Fruit fly (Drosophila melanogaster) whole organism, embryonic: ENCODE results near the gene Synd.

Source experiments
- Abd-B ChIP-seq: fragments of 200-800 bp; sonication (Bioruptor generic); optimal IDR thresholded peaks from 2 replicates; lab custom pipeline; 2018; ENCODE audit warnings: missing biosample characterization, mild to moderate bottlenecking, missing genetic modification characterization, moderate library complexity
- Bteb2 ChIP-seq: fragments of 200-800 bp; sonication (Bioruptor generic); optimal IDR thresholded peaks from 2 replicates; lab custom pipeline; 2016; ENCODE audit warnings: missing biosample characterization, missing genetic modification characterization
- C15 ChIP-seq: fragments of 200-800 bp; sonication (Bioruptor generic); IDR thresholded peaks from 3 replicates; pipeline ENCODE4 v1.3.6; 2022; ENCODE audit warnings: missing biosample characterization, missing genetic modification characterization
- CG1024 ChIP-seq: fragments of 200-800 bp; sonication (Bioruptor generic); IDR thresholded peaks from 2 replicates; pipeline ENCODE4 v1.3.6; 2022; ENCODE audit warnings: missing biosample characterization, missing genetic modification characterization
- CG11247 ChIP-seq: fragments of 200-800 bp; sonication (Bioruptor generic); IDR thresholded peaks from 2 replicates; pipeline ENCODE4 v1.3.6; 2022; ENCODE audit warnings: missing biosample characterization, missing genetic modification characterization
- CG11695 ChIP-seq: fragments of 200-800 bp; sonication (Bioruptor generic); IDR thresholded peaks from 3 replicates; pipeline ENCODE4 v1.3.6; 2022; ENCODE audit warnings: missing biosample characterization, missing genetic modification characterization
- CG12104 ChIP-seq: fragments of 200-800 bp; sonication (Bioruptor generic); optimal IDR thresholded peaks from 3 replicates; lab custom pipeline; 2016; ENCODE audit warnings: missing biosample characterization, missing genetic modification characterization
- CG13123 ChIP-seq: fragments of 200-800 bp; sonication (Bioruptor generic); optimal IDR thresholded peaks from 2 replicates; lab custom pipeline; 2016; ENCODE audit warnings: missing biosample characterization, missing genetic modification characterization
- CG13296 ChIP-seq: fragments of 200-800 bp; sonication (Bioruptor generic); optimal IDR thresholded peaks from 3 replicates; lab custom pipeline; 2018; ENCODE audit warnings: missing biosample characterization, mild to moderate bottlenecking, missing genetic modification characterization
- CG14441 ChIP-seq: fragments of 200-800 bp; sonication (Bioruptor generic); IDR thresholded peaks from 2 replicates; pipeline ENCODE4 v1.3.6; 2022; ENCODE audit warnings: missing biosample characterization, missing genetic modification characterization
- CG15479 ChIP-seq: fragments of 200-800 bp; sonication (Bioruptor generic); optimal IDR thresholded peaks from 3 replicates; lab custom pipeline; 2019; ENCODE audit warnings: missing biosample characterization, mild to moderate bottlenecking, missing genetic modification characterization, moderate library complexity
- CG18262 ChIP-seq: fragments of 200-800 bp; optimal IDR thresholded peaks from 3 replicates; lab custom pipeline; 2019; ENCODE audit warnings: missing biosample characterization, mild to moderate bottlenecking, missing genetic modification characterization, moderate library complexity
- CG30431 ChIP-seq: fragments of 200-800 bp; sonication (Bioruptor generic); optimal IDR thresholded peaks from 2 replicates; lab custom pipeline; 2017; ENCODE audit warnings: missing biosample characterization, missing genetic modification characterization
- CG33557 ChIP-seq: fragments of 200-800 bp; sonication (Bioruptor generic); optimal IDR thresholded peaks from 2 replicates; lab custom pipeline; 2019; ENCODE audit warnings: missing biosample characterization, mild to moderate bottlenecking, missing genetic modification characterization, moderate library complexity
- CG34376 ChIP-seq: fragments of 200-800 bp; sonication (Bioruptor generic); optimal IDR thresholded peaks from 2 replicates; lab custom pipeline; 2018; ENCODE audit warnings: missing biosample characterization, mild to moderate bottlenecking, missing genetic modification characterization
- CG43689 ChIP-seq: fragments of 200-800 bp; sonication (Bioruptor generic); IDR thresholded peaks from 2 replicates; pipeline ENCODE4 v1.3.6; 2022; ENCODE audit warnings: missing biosample characterization, missing genetic modification characterization
- CG4617 ChIP-seq: fragments of 200-800 bp; sonication (Bioruptor generic); optimal IDR thresholded peaks from 3 replicates; lab custom pipeline; 2016; ENCODE audit warnings: missing biosample characterization, missing genetic modification characterization, borderline replicate concordance
- CG6254 ChIP-seq: fragments of 200-800 bp; sonication (Bioruptor generic); optimal IDR thresholded peaks from 3 replicates; lab custom pipeline; 2017; ENCODE audit warnings: mild to moderate bottlenecking, missing biosample characterization, missing genetic modification reagents, missing genetic modification characterization
- CG6683 ChIP-seq: fragments of 200-800 bp; sonication (Bioruptor generic); optimal IDR thresholded peaks from 2 replicates; lab custom pipeline; 2017; ENCODE audit warnings: missing biosample characterization, mild to moderate bottlenecking, missing genetic modification characterization, missing genetic modification reagents
- CG7839 ChIP-seq: fragments of 200-800 bp; sonication (Bioruptor generic); optimal IDR thresholded peaks from 3 replicates; lab custom pipeline; 2018; ENCODE audit warnings: missing biosample characterization, mild to moderate bottlenecking, missing genetic modification characterization, moderate library complexity
- CG9215 ChIP-seq: fragments of 200-800 bp; sonication (Bioruptor generic); IDR thresholded peaks from 2 replicates; pipeline ENCODE4 v1.3.6; 2022; ENCODE audit warnings: missing biosample characterization, missing genetic modification characterization
- CoRest ChIP-seq: fragments of 200-800 bp; sonication (Bioruptor generic); optimal IDR thresholded peaks from 3 replicates; lab custom pipeline; 2018; ENCODE audit warnings: missing biosample characterization, mild to moderate bottlenecking, missing genetic modification characterization, moderate library complexity
- D19A ChIP-seq: fragments of 200-800 bp; optimal IDR thresholded peaks from 3 replicates; lab custom pipeline; 2019; ENCODE audit warnings: missing biosample characterization, mild to moderate bottlenecking, missing genetic modification characterization, moderate library complexity
- Doc2 ChIP-seq: fragments of 200-800 bp; sonication (Bioruptor generic); IDR thresholded peaks from 2 replicates; pipeline ENCODE4 v1.3.6; 2022; ENCODE audit warnings: missing biosample characterization, missing genetic modification characterization
- Ets97D ChIP-seq: fragments of 200-800 bp; sonication (Bioruptor generic); optimal IDR thresholded peaks from 3 replicates; lab custom pipeline; 2016; ENCODE audit warnings: missing biosample characterization, missing genetic modification characterization
- Gug ChIP-seq: fragments of 200-800 bp; sonication (Bioruptor generic); IDR thresholded peaks from 4 replicates; pipeline ENCODE4 v1.3.6; 2022; ENCODE audit warnings: missing biosample characterization, missing genetic modification characterization
- HLHmδ ChIP-seq: fragments of 200-800 bp; sonication (Bioruptor generic); optimal IDR thresholded peaks from 2 replicates; lab custom pipeline; 2018; ENCODE audit warnings: missing biosample characterization, mild to moderate bottlenecking, missing genetic modification characterization, moderate library complexity
- MTF-1 ChIP-seq: fragments of 200-800 bp; sonication (Bioruptor generic); optimal IDR thresholded peaks from 2 replicates; lab custom pipeline; 2018; ENCODE audit warnings: missing biosample characterization, mild to moderate bottlenecking, missing genetic modification characterization, borderline replicate concordance
- NK7.1 ChIP-seq: fragments of 200-800 bp; sonication (Bioruptor generic); optimal IDR thresholded peaks from 3 replicates; lab custom pipeline; 2016; ENCODE audit warnings: missing biosample characterization, missing genetic modification characterization
- Nf-YC ChIP-seq: fragments of 200-800 bp; optimal IDR thresholded peaks from 3 replicates; lab custom pipeline; 2019; ENCODE audit warnings: missing biosample characterization, mild to moderate bottlenecking, missing genetic modification characterization, moderate library complexity
- Oaz ChIP-seq: fragments of 200-800 bp; sonication (Bioruptor generic); IDR thresholded peaks from 2 replicates; pipeline ENCODE4 v1.3.6; 2022; ENCODE audit warnings: missing biosample characterization, missing genetic modification characterization
- Pdp1 ChIP-seq, 2 experiments: fragments of 200-800 bp; sonication (Bioruptor generic); optimal IDR thresholded peaks; 3 replicates each; lab custom pipeline; 2016; ENCODE audit warnings: missing biosample characterization in 2 of 2, missing genetic modification characterization in 2 of 2, mild to moderate bottlenecking in 1 of 2, moderate library complexity in 1 of 2
- Sin3A ChIP-seq: fragments of >200 bp; optimal IDR thresholded peaks from 2 replicates; lab custom pipeline; 2018
- Tbp ChIP-seq: fragments of >200 bp; optimal IDR thresholded peaks from 2 replicates; lab custom pipeline; 2018; ENCODE audit warnings: missing biosample characterization, missing genetic modification characterization
- Xrp1 ChIP-seq: fragments of 200-800 bp; sonication (Bioruptor generic); IDR thresholded peaks from 2 replicates; pipeline ENCODE4 v1.3.6; 2022; ENCODE audit warnings: missing biosample characterization, missing genetic modification characterization
- bcd ChIP-seq: fragments of 200-800 bp; sonication (Bioruptor generic); optimal IDR thresholded peaks from 2 replicates; lab custom pipeline; 2017; ENCODE audit warnings: missing biosample characterization, mild to moderate bottlenecking, missing genetic modification characterization
- corto ChIP-seq: fragments of 200-800 bp; sonication (Bioruptor generic); optimal IDR thresholded peaks from 2 replicates; lab custom pipeline; 2016; ENCODE audit warnings: missing biosample characterization, mild to moderate bottlenecking, missing genetic modification characterization, moderate library complexity
- dmrt99B ChIP-seq: fragments of 200-800 bp; sonication (Bioruptor generic); optimal IDR thresholded peaks from 2 replicates; lab custom pipeline; 2018; ENCODE audit warnings: missing biosample characterization, mild to moderate bottlenecking, missing genetic modification characterization, moderate library complexity
- dpn ChIP-seq, 2 experiments: fragments of 200-800 bp; sonication (Bioruptor generic); optimal IDR thresholded peaks; 3 replicates each; lab custom pipeline; 2016; ENCODE audit warnings: missing biosample characterization in 2 of 2, missing genetic modification characterization in 2 of 2
- grn ChIP-seq: fragments of 200-800 bp; sonication (Bioruptor generic); optimal IDR thresholded peaks from 3 replicates; lab custom pipeline; 2017; ENCODE audit warnings: missing biosample characterization, missing genetic modification characterization
- h ChIP-seq: fragments of >200 bp; optimal IDR thresholded peaks from 2 replicates; lab custom pipeline; 2017
- her ChIP-seq: fragments of 200-800 bp; sonication (Bioruptor generic); optimal IDR thresholded peaks from 2 replicates; lab custom pipeline; 2016; ENCODE audit warnings: missing biosample characterization, missing genetic modification characterization
- inv ChIP-seq: fragments of 200-800 bp; sonication (Bioruptor generic); IDR thresholded peaks from 2 replicates; pipeline ENCODE4 v1.3.6; 2022; ENCODE audit warnings: missing biosample characterization, missing genetic modification characterization; ENCODE audit not compliant: partially characterized antibody
- mirr ChIP-seq: fragments of 200-800 bp; sonication (Bioruptor generic); optimal IDR thresholded peaks from 3 replicates; lab custom pipeline; 2018; ENCODE audit warnings: missing biosample characterization, mild to moderate bottlenecking, missing genetic modification characterization
- nmo ChIP-seq: fragments of 200-800 bp; sonication (Bioruptor generic); optimal IDR thresholded peaks from 2 replicates; lab custom pipeline; 2018; ENCODE audit warnings: missing biosample characterization, mild to moderate bottlenecking, missing genetic modification characterization, moderate library complexity
- odd ChIP-seq: fragments of 200-800 bp; sonication (Bioruptor generic); optimal IDR thresholded peaks from 2 replicates; lab custom pipeline; 2017; ENCODE audit warnings: missing biosample characterization, mild to moderate bottlenecking, missing genetic modification characterization
- repo ChIP-seq: fragments of 200-800 bp; sonication (Bioruptor generic); optimal IDR thresholded peaks from 2 replicates; lab custom pipeline; 2016; ENCODE audit warnings: missing biosample characterization, missing genetic modification characterization
- ro ChIP-seq: fragments of 200-800 bp; sonication (Bioruptor generic); IDR thresholded peaks from 2 replicates; pipeline ENCODE4 v1.3.6; 2022; ENCODE audit warnings: missing biosample characterization, missing genetic modification characterization
- row ChIP-seq: fragments of 200-800 bp; sonication (Bioruptor generic); IDR thresholded peaks from 3 replicates; pipeline ENCODE4 v1.3.6; 2022; ENCODE audit warnings: missing biosample characterization, missing genetic modification characterization
- slbo ChIP-seq: fragments of 200-800 bp; sonication (Bioruptor generic); IDR thresholded peaks from 2 replicates; pipeline ENCODE4 v1.3.6; 2022; ENCODE audit warnings: missing biosample characterization, missing genetic modification characterization
- tap ChIP-seq: fragments of 200-800 bp; optimal IDR thresholded peaks from 3 replicates; lab custom pipeline; 2019; ENCODE audit warnings: missing biosample characterization, mild to moderate bottlenecking, missing genetic modification characterization, moderate library complexity
- tgo ChIP-seq: fragments of 200-800 bp; sonication (Bioruptor generic); IDR thresholded peaks from 3 replicates; pipeline ENCODE4 v1.3.6; 2022; ENCODE audit warnings: missing biosample characterization, missing genetic modification characterization

Gene Synd

DNA sequence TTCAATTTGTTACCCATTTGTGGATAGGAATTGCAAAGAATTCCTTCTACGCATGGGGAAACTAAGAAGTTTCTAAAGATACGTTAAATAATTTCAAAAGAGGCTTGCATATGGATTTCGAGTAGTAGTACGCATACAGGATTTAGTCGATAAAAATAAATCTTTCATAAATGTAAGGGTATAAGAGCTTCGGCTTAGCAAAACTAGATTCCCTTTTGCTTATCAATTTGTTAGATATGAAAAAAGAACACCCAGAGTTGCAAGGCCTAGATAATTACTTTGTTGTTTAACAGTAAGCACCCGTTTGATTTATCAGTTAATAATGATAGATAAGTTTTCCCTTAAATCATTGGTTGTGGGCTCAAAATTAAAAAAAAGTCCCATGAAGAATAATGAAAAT is 12.9 kb downstream of the Synd start (continued):
- TF ChIP-seq Ets97D (GFP tag; lab: Kevin White, UChicago) (no peak), C15 (GFP tag; lab: Robert Waterston, UW) (no peak), CG11695 (GFP tag; lab: Robert Waterston, UW) (0 out of 3 replicates have a peak, but pooled peaks have one; percentile 42), CG13123 (GFP tag; lab: Kevin White, UChicago) (no peak), nmo (GFP tag; lab: Kevin White, UChicago) (no peak), slbo (GFP tag; lab: Robert Waterston, UW) (no peak), odd (GFP tag; lab: Kevin White, UChicago) (no peak), her (GFP tag; lab: Kevin White, UChicago) (no peak), Oaz (no peak), CG34376 (peak; percentile 58), CG15479 (GFP tag; lab: Kevin White, UChicago) (no peak), h (lab: Kevin White, UChicago) (no peak), CG43689 (GFP tag; lab: Robert Waterston, UW) (no peak), dpn (GFP tag; optimal IDR thresholded peaks at IDR 0.05; lab: Kevin White, UChicago) (no peak), CG12104 (GFP tag; lab: Kevin White, UChicago) (no peak), CG9215 (no peak), row (GFP tag; lab: Robert Waterston, UW) (peak; percentile 71), CG11247 (GFP tag; lab: Robert Waterston, UW) (no peak), bcd (GFP tag; lab: Kevin White, UChicago) (no peak), CG1024 (GFP tag; lab: Robert Waterston, UW) (no peak), Nf-YC (tag; lab: Kevin White, UChicago) (peak; percentile 22), CG30431 (GFP tag; lab: Kevin White, UChicago) (no peak), mirr (GFP tag; lab: Kevin White, UChicago) (peak; percentile 76), Tbp (no peak), CG6683 (GFP tag; lab: Kevin White, UChicago) (no peak), Bteb2 (no peak), Abd-B (GFP tag; lab: Kevin White, UChicago) (no peak), dmrt99B (tag; lab: Kevin White, UChicago) (peak; percentile 25), MTF-1 (GFP tag; lab: Kevin White, UChicago) (no peak), CG14441 (GFP tag; lab: Robert Waterston, UW) (0 out of 2 replicates have a peak, but pooled peaks have one; percentile 30), HLHmδ (GFP tag; lab: Kevin White, UChicago) (no peak), CG4617 (GFP tag; lab: Kevin White, UChicago) (no peak), Pdp1 (GFP tag; optimal IDR thresholded peaks at IDR 0.05; lab: Kevin White, UChicago) (peak in 1 of 2 experiments; percentile 59), CG13296 (GFP tag; lab: Kevin White, UChicago) (peak; percentile 18), grn (GFP tag; lab: Kevin White, UChicago) (peak; percentile 68), CG7839 (tag; lab: Kevin White, UChicago) (peak; percentile 39), inv (no peak), tgo (no peak; the same call in 2 of the 3 replicates), CoRest (tag; lab: Kevin White, UChicago) (no peak), CG33557 (no peak), Gug (GFP tag; lab: Robert Waterston, UW) (no peak), NK7.1 (GFP tag; lab: Kevin White, UChicago) (no peak), Doc2 (GFP tag; lab: Robert Waterston, UW) (no peak), corto (GFP tag; lab: Kevin White, UChicago) (no peak), CG6254 (GFP tag; lab: Kevin White, UChicago) (peak; percentile 32), ro (GFP tag; lab: Robert Waterston, UW) (no peak), Xrp1 (GFP tag; lab: Robert Waterston, UW) (peak; percentile 39; the same call in 1 of the 2 replicates), repo (GFP tag; lab: Kevin White, UChicago) (no peak), tap (tag; lab: Kevin White, UChicago) (no peak), CG18262 (peak; percentile 12), Sin3A (lab: Kevin White, UChicago) (no peak), D19A (tag; lab: Kevin White, UChicago) (peak; percentile 97)
